Worm (Caenorhabditis elegans): Measurements from ENCODE around the gene T09A5.15.

The T09A5.15 gene

DNA sequence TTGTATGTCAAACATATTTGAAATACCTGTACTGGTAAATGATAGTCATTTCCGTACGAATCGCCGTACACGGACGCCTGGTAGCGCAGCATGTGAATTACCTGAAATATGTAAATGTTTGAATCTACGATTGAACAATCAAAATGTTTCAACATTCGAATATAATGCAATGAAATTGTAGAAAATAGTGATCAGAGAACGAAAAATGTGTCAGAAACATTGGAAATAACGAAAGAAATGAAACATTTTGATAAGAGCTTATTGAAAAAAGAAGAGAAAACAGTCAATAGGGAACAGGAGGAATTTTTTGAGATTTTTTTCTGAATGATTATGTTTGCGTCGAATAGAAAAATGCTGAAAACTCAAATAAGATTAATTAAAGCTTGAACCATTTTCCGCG is 12.3 kb downstream of the T09A5.15 start, which contains the start of gene ztf-17:
ztf-17 (minus strand) TSS at position 101 of the 400 bp plus-strand sequence.
- TF ChIP-seq K12H6.12 (tag; optimal IDR thresholded peaks at IDR 0.05), result no peak
- TF ChIP-seq Y53F4B.3 (GFP tag; IDR thresholded peaks at IDR 0.05), result no peak
- no peak for TF ChIP-seq Y79H2A.3 (GFP tag; conservative IDR thresholded peaks at IDR 0.05)
- no peak for TF ChIP-seq C06A6.2 (GFP tag; conservative IDR thresholded peaks at IDR 0.05)
- no peak for TF ChIP-seq bed-1 (GFP tag; IDR thresholded peaks at IDR 0.05)
- TF ChIP-seq madf-6 (GFP tag; IDR thresholded peaks at IDR 0.05), result no peak
- no peak for TF ChIP-seq atf-7 (tag; optimal IDR thresholded peaks at IDR 0.05)
- TF ChIP-seq xnd-1 (tag; optimal IDR thresholded peaks at IDR 0.05), result no peak
- no peak for TF ChIP-seq F23B12.7 (tag; optimal IDR thresholded peaks at IDR 0.05; ENCODE audit: insufficient read depth)
- no peak for TF ChIP-seq dpff-1 (tag; optimal IDR thresholded peaks at IDR 0.05)
- TF ChIP-seq repo-1 (tag; optimal IDR thresholded peaks at IDR 0.05), result no peak
- TF ChIP-seq ceh-91 (GFP tag; IDR thresholded peaks at IDR 0.05), result no peak
- no peak for TF ChIP-seq let-526 (GFP tag; IDR thresholded peaks at IDR 0.05)
- TF ChIP-seq chd-7 (tag; optimal IDR thresholded peaks at IDR 0.05), result no peak
- TF ChIP-seq B0336.3 (GFP tag; IDR thresholded peaks at IDR 0.05), result no peak
- TF ChIP-seq Y53G8AR.9 (GFP tag; conservative IDR thresholded peaks at IDR 0.05), result no peak
- no peak for TF ChIP-seq F57C9.4 (tag; optimal IDR thresholded peaks at IDR 0.05)
- TF ChIP-seq T26A5.8 (tag; optimal IDR thresholded peaks at IDR 0.05), result no peak
- no peak for TF ChIP-seq hlh-26 (GFP tag; conservative IDR thresholded peaks at IDR 0.05)

DNA sequence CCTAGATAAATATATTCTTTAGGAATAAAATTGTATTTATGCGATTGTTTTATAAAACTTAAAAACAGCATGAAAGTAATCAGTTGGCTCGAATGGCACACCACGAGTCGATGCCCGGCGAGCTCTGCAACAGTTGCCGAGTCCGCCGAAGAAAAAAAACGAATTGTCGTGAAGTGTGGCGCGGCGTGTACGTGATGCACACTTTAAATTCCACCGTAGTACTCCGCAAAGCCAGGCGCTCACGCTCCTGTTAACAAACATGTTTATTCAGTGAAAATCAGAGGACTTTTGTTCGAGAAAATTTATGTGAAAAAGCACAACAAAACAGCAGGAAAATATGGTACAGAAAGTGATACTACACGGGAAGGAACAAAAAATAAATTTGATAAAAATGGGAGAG is 12.9 kb downstream of the T09A5.15 start:
- TF ChIP-seq ets-4 (GFP tag; optimal IDR thresholded peaks at IDR 0.05) (no peak), ztf-18 (tag; optimal IDR thresholded peaks at IDR 0.05) (peak; percentile 1), egl-18 (GFP tag; IDR thresholded peaks at IDR 0.05) (no peak), Y79H2A.3 (GFP tag; conservative IDR thresholded peaks at IDR 0.05) (no peak), sptf-2 (GFP tag; optimal IDR thresholded peaks at IDR 0.05) (no peak), ztf-26 (tag; optimal IDR thresholded peaks at IDR 0.05) (no peak), ceh-58 (GFP tag; IDR thresholded peaks at IDR 0.05) (no peak), dox-1 (GFP tag; IDR thresholded peaks at IDR 0.05) (0 out of 2 replicates have a peak, but pooled peaks have one; percentile 7), F33H1.4 (GFP tag; IDR thresholded peaks at IDR 0.05) (peak; percentile 30; the same call in 1 of the 2 replicates), ceh-91 (GFP tag; IDR thresholded peaks at IDR 0.05) (no peak), madf-10 (tag; optimal IDR thresholded peaks at IDR 0.05) (no peak), T26A5.8 (tag; optimal IDR thresholded peaks at IDR 0.05) (no peak), akir-1 (GFP tag; optimal IDR thresholded peaks at IDR 0.05) (no peak), mxl-1 (tag; optimal IDR thresholded peaks at IDR 0.05) (no peak), unc-130 (GFP tag; optimal IDR thresholded peaks at IDR 0.05) (no peak), nhr-27 (tag; optimal IDR thresholded peaks at IDR 0.05) (no peak), tbx-9 (tag; optimal IDR thresholded peaks at IDR 0.05; ENCODE audit: borderline replicate concordance) (no peak), C17E4.6 (GFP tag; IDR thresholded peaks at IDR 0.05) (no peak), nfyb-1 (GFP tag; IDR thresholded peaks at IDR 0.05) (no peak), ekl-4 (GFP tag; IDR thresholded peaks at IDR 0.05) (peak; percentile 54; the same call in 1 of the 2 replicates), tbp1 (GFP tag; optimal IDR thresholded peaks at IDR 0.05) (peak; percentile 20), attf-6 (GFP tag; IDR thresholded peaks at IDR 0.05) (no peak), Y95B8A.8 (GFP tag; IDR thresholded peaks at IDR 0.05) (peak; percentile 18; the same call in 1 of the 2 replicates), attf-5 (GFP tag; optimal IDR thresholded peaks at IDR 0.05) (peak; percentile 65), pbrm-1 (GFP tag; IDR thresholded peaks at IDR 0.05) (peak; percentile 63; the same call in 1 of the 2 replicates), ceh-79 (tag; optimal IDR thresholded peaks at IDR 0.05) (no peak), D2030.7 (GFP tag; IDR thresholded peaks at IDR 0.05) (peak; percentile 33; the same call in 1 of the 2 replicates), lin-54 (GFP tag; optimal IDR thresholded peaks at IDR 0.05) (peak; percentile 51), ztf-3 (GFP tag; optimal IDR thresholded peaks at IDR 0.05) (no peak), ztf-28 (GFP tag; IDR thresholded peaks at IDR 0.05) (no peak), ama-1 (optimal IDR thresholded peaks at IDR 0.05) (no peak), ama-1 (GFP tag; optimal IDR thresholded peaks at IDR 0.05) (no peak), dpl-1 (GFP tag; optimal IDR thresholded peaks at IDR 0.05) (no peak), F57C9.4 (tag; optimal IDR thresholded peaks at IDR 0.05) (no peak), F22D6.2 (tag; optimal IDR thresholded peaks at IDR 0.05) (no peak)
